Worm (Caenorhabditis elegans): Measurements from ENCODE around the gene ptr-19.

Gene ptr-19

DNA sequence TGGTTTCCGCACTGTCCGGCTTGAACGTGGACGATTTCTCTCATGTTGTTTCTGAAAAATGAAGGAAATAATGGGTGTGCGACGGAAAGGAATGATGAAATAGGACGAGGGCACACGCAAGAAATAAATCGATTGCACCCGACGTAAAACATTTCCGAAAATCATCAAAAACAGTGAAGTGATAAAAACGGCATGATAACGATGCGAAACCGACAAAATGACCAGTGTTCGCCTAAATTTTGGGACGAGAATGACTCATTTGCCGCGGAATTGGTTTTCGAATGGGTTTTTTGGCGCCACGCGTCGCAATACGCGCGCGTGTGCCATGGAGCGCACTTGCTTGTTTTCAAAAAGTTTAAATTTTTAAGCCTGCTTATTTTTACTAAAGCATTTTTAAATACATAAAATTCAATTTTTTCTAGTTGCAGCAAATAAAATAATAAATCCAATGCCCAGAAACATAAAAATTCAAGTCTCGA lies 39.2 kb upstream of the ptr-19 start, which contains the start of the genes tbb-1 and rib-2:
Gene tbb-1 (minus strand): TSS at position 51 of the 479 bp plus-strand sequence.
Gene rib-2 (plus strand): TSS at position 429 of the 479 bp plus-strand sequence.
- TF ChIP-seq hmbx-1 (tag; optimal IDR thresholded peaks at IDR 0.05) (no peak), sea-1 (GFP tag; conservative IDR thresholded peaks at IDR 0.05) (no peak), aly-1 (tag; optimal IDR thresholded peaks at IDR 0.05) (no peak), tbx-37 (GFP tag; conservative IDR thresholded peaks at IDR 0.05) (no peak), B0310.2 (tag; optimal IDR thresholded peaks at IDR 0.05) (no peak), hmg-4 (GFP tag; optimal IDR thresholded peaks at IDR 0.05) (no peak)

DNA sequence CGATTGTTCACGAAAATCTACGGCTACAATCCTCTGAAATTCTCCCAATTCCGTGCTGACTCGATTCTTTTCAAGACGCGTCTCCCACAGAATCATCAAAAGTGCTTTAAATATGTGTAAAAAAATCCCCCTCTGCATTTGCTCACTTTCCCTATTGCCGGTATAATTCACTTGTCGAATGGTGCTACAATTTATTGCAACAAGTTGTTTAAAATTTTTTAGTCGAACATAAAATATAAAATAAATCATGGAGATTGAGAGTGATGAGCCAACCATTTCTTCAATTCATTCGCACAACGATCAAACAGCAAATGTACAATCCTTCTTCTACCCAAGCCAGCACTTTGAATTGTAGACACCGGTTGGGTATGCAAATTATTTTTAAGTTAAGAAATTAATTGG lies 35.2 kb upstream of the ptr-19 start:
- no peak for TF ChIP-seq tra-4 (tag; optimal IDR thresholded peaks at IDR 0.05)
- no peak for TF ChIP-seq tbx-37 (GFP tag; conservative IDR thresholded peaks at IDR 0.05)
- TF ChIP-seq pes-1 (GFP tag; IDR thresholded peaks at IDR 0.05) = no peak
- TF ChIP-seq tbx-11 (GFP tag; IDR thresholded peaks at IDR 0.05) = no peak
- TF ChIP-seq ets-7 (tag; optimal IDR thresholded peaks at IDR 0.05) = no peak
- TF ChIP-seq ceh-36 (tag; optimal IDR thresholded peaks at IDR 0.05) = no peak
- no peak for TF ChIP-seq hmbx-1 (tag; optimal IDR thresholded peaks at IDR 0.05)

DNA sequence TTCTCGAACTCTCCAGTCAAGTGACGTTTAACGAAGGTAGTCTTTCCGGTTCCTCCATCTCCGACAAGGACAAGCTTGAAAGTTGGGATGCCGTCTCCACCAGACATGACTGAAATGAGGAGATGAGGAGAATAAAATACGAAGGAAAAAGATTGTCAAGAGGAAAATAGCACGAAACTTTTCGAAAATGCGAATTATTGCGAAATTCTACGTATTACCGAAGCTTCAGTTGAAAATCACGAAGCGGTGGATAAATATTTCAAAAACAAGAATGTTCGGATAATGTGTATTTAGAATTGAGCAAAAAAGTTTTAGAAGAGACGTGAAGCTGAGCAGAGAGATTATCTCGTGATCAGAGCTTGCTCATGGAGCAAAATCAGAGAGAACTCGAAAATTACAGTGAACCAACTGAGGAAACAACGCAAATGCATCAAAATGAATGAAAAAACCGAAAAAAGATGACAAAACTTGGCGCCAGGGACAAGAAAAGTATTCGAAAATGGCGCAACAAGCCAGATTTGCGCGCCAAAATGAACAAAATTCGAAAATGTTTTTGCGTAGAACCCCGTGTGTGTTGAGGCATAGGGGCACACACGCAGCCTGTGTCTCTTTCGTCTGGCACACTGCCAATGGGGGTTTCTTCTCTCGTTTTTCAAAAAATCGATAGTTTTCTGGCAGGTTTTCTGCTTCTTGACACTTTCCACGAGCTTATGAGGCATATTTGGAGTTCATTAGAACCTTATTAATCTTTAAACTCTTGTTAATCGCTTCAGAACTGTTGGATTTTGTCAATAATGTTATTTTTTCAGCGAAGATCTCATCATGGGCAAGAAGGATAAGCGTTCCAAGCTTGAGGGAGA lies 33.8 kb upstream of the ptr-19 start, which contains the start of the genes ran-1 and dkc-1:
Gene ran-1 (minus strand): TSS at position 109 of the 860 bp plus-strand sequence.
Gene dkc-1 (plus strand): TSS at position 810 of the 860 bp plus-strand sequence.
- TF ChIP-seq tra-4 (tag; optimal IDR thresholded peaks at IDR 0.05) = no peak
- peak; percentile 33 for TF ChIP-seq F13C5.2 (tag; optimal IDR thresholded peaks at IDR 0.05)

DNA sequence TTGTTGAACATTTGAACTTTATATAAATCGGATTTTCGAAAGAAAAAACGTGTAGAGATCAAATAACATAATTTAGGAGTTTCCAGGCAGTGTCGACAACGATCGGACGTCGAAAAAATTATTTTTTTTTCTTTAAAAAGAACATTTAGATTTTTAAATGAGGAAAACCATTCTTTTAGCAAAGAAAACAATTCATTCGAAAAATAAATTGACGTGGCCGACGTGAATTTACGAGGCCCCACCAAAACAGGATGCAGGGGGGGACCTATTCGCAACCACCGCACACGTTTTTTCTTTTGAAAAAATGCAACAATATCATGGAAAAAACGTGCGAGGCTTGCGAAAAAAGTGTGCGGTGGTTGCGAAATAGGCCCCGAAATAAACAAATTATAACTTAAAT lies 31.6 kb upstream of the ptr-19 start, which contains the start of gene enu-3.6:
Gene enu-3.6 (plus strand): TSS at position 392 of the 400 bp plus-strand sequence.
- TF ChIP-seq pes-1 (GFP tag; IDR thresholded peaks at IDR 0.05) = 0 out of 2 replicates have a peak, but pooled peaks have one; percentile 22

DNA sequence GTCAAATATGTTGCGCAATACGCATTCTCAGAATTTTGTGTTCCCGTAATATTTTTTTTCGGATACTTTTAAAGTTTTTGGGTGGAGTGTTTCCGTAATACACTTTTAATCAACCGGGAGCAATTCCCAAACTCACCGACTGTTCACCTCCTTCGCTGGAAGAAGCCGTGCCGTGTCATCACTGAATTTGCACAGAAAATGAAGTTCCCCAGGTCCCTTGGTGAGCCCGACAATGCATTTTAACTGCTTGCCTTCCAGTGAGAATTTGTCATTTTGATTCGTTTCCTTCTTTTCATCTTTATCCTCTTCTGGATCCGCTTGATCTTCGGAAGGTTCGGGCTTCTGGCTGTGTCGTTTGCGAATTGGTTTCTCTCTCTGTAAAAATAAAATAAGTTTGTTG lies 27.3 kb upstream of the ptr-19 start:
- TF ChIP-seq pes-1 (GFP tag; IDR thresholded peaks at IDR 0.05) (no peak), hmbx-1 (tag; optimal IDR thresholded peaks at IDR 0.05) (no peak), scrt-1 (GFP tag; IDR thresholded peaks at IDR 0.05) (no peak), ama-1 (optimal IDR thresholded peaks at IDR 0.05) (no peak), B0310.2 (tag; optimal IDR thresholded peaks at IDR 0.05) (no peak), ets-7 (tag; optimal IDR thresholded peaks at IDR 0.05) (no peak), ceh-13 (GFP tag; optimal IDR thresholded peaks at IDR 0.05) (no peak), hmg-4 (GFP tag; optimal IDR thresholded peaks at IDR 0.05) (no peak), tbx-37 (GFP tag; conservative IDR thresholded peaks at IDR 0.05) (no peak), ceh-36 (tag; optimal IDR thresholded peaks at IDR 0.05) (no peak), flt-1 (GFP tag; IDR thresholded peaks at IDR 0.05) (no peak), tra-4 (tag; optimal IDR thresholded peaks at IDR 0.05) (no peak), tbx-11 (GFP tag; IDR thresholded peaks at IDR 0.05) (no peak), aly-1 (tag; optimal IDR thresholded peaks at IDR 0.05) (no peak)

DNA sequence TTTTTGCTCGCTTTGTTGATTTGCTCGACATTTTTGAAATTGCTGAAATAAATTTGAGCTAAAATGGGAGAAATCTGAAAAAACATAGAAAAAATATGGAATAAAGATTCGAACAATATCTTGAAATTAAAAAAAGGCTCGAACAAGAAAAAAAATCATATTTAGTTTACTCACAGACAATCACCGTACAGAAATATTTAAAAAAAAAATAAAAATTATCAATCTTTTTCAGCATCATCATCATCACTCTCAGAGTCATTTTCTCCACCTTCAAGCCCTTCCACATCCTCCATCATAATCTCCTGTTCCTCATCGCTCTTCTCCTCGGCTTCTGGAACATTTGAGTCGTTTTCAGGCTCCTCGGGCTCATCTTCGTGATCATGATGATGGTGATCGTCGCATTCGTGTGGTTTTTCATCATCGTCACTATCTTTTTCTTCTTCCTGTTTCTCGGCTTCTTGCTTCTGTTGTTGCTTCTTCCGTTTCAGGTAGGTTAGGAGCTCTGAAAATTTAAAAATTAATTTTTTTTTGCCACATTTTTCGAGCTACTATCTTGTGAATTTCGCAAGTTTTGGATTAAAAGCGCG lies 26.1 kb upstream of the ptr-19 start, which contains the start of gene hpl-2:
Gene hpl-2 (minus strand): TSS at position 51 of the 587 bp plus-strand sequence.
- TF ChIP-seq flt-1 (GFP tag; IDR thresholded peaks at IDR 0.05) = no peak
- TF ChIP-seq hmbx-1 (tag; optimal IDR thresholded peaks at IDR 0.05) = no peak
- no peak for TF ChIP-seq B0310.2 (tag; optimal IDR thresholded peaks at IDR 0.05)
- TF ChIP-seq ceh-36 (tag; optimal IDR thresholded peaks at IDR 0.05) = no peak
- TF ChIP-seq sea-1 (GFP tag; conservative IDR thresholded peaks at IDR 0.05) = no peak
- TF ChIP-seq scrt-1 (GFP tag; IDR thresholded peaks at IDR 0.05) = no peak
- no peak for TF ChIP-seq hmg-4 (GFP tag; optimal IDR thresholded peaks at IDR 0.05)
- TF ChIP-seq tra-4 (tag; optimal IDR thresholded peaks at IDR 0.05) = no peak
- no peak for TF ChIP-seq aly-1 (tag; optimal IDR thresholded peaks at IDR 0.05)
- TF ChIP-seq tbx-11 (GFP tag; IDR thresholded peaks at IDR 0.05) = no peak
- TF ChIP-seq F13C5.2 (tag; optimal IDR thresholded peaks at IDR 0.05) = no peak
- TF ChIP-seq ama-1 (optimal IDR thresholded peaks at IDR 0.05) = no peak
- no peak for TF ChIP-seq ets-7 (tag; optimal IDR thresholded peaks at IDR 0.05)
- TF ChIP-seq pes-1 (GFP tag; IDR thresholded peaks at IDR 0.05) = no peak
- TF ChIP-seq tbx-37 (GFP tag; conservative IDR thresholded peaks at IDR 0.05) = no peak
- no peak for TF ChIP-seq ceh-13 (GFP tag; optimal IDR thresholded peaks at IDR 0.05)
- no peak for TF ChIP-seq hnd-1 (tag; optimal IDR thresholded peaks at IDR 0.05)

DNA sequence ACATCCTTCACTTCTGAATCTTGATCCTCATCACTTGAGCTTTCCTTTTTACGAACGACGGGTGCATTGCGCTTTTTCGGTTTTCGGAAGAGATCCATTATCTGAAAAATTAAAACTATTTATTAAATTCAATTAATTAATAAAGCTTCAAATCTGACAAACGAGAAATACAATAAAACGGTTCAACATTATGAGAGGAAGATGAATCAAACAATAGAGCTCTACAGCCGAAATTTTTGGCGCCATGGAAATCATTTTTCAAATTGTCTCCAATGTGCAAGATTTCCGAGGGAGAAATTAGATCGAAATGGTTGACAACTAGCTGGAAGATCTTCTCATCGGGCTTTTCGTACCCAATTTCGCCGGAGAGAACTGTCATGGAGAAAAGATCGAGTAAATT lies 24.1 kb upstream of the ptr-19 start, which contains the start of gene rnf-113:
Gene rnf-113 (minus strand): TSS at position 101 of the 400 bp plus-strand sequence.
- TF ChIP-seq ceh-36 (tag; optimal IDR thresholded peaks at IDR 0.05) (no peak), pes-1 (GFP tag; IDR thresholded peaks at IDR 0.05) (no peak), B0310.2 (tag; optimal IDR thresholded peaks at IDR 0.05) (no peak), tbx-11 (GFP tag; IDR thresholded peaks at IDR 0.05) (no peak)

DNA sequence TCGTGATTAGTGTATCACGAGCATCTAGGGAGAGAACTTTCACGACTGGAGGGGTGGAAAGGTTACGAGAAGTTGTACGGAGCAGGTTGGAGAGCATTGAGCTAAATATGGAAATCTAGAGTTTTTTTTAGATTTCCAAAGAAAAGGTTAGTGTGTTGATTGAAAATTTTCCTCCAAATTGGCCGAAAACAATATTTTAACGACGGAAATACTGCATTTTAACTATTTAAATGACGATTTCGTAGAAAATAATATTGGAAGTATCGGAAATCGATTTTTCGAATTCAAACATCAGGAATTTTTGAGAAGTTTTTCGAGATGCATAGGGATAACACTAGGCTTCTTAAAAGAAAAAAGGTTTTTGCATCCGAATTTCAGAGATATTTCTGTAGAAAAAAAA lies 23.2 kb upstream of the ptr-19 start, which contains the start of gene K01G5.10:
Gene K01G5.10 (minus strand): TSS at position 101 of the 400 bp plus-strand sequence.
- TF ChIP-seq hmg-4 (GFP tag; optimal IDR thresholded peaks at IDR 0.05) (no peak), sea-1 (GFP tag; conservative IDR thresholded peaks at IDR 0.05) (no peak), flt-1 (GFP tag; IDR thresholded peaks at IDR 0.05) (no peak), B0310.2 (tag; optimal IDR thresholded peaks at IDR 0.05) (no peak), tbx-37 (GFP tag; conservative IDR thresholded peaks at IDR 0.05) (no peak), ceh-36 (tag; optimal IDR thresholded peaks at IDR 0.05) (no peak), ets-7 (tag; optimal IDR thresholded peaks at IDR 0.05) (no peak), tra-4 (tag; optimal IDR thresholded peaks at IDR 0.05) (no peak), tbx-11 (GFP tag; IDR thresholded peaks at IDR 0.05) (no peak), scrt-1 (GFP tag; IDR thresholded peaks at IDR 0.05) (no peak), aly-1 (tag; optimal IDR thresholded peaks at IDR 0.05) (no peak), F13C5.2 (tag; optimal IDR thresholded peaks at IDR 0.05) (no peak), ceh-13 (GFP tag; optimal IDR thresholded peaks at IDR 0.05) (no peak), ama-1 (optimal IDR thresholded peaks at IDR 0.05) (no peak), pes-1 (GFP tag; IDR thresholded peaks at IDR 0.05) (no peak), hnd-1 (tag; optimal IDR thresholded peaks at IDR 0.05) (no peak), hmbx-1 (tag; optimal IDR thresholded peaks at IDR 0.05) (no peak)

Measured in whole organism, early embryonic.